Worm (Caenorhabditis elegans): ENCODE results near the gene Y32G9B.1.

DNA sequence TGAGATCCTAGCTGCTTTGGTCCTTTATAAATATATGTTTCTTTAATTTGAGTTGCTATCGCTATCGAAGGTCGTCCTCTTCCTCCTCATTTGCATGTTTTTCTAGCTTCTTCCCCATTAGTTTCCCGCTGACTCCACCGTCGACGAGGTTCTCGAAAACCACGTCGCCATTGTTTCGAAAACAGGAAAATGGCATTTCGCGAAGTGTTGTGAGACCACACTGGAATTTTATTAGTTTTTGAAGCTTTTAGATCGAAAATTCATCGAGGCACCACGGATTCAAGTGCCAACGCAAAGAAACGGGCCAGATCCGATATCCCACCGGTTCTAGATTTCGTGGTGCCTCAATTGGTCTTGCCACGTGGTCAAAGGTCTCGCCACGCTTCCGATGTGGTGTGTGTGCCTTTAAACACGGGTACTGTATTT, 40.7 kb upstream of the Y32G9B.1 start:
- TF ChIP-seq nhr-11 (tag; optimal IDR thresholded peaks at IDR 0.05) (no peak), tag-97 (GFP tag; IDR thresholded peaks at IDR 0.05) (no peak), lin-39 (tag; optimal IDR thresholded peaks at IDR 0.05) (no peak)

All from whole organism, L4 larva.